Fruit fly (Drosophila melanogaster) whole organism, larva: ENCODE measurements around the gene Brms1.
A peak's percentile ranks its signal among the peaks of the same experiment; 100 is the strongest.

Source experiments
- noc ChIP-seq: fragments of 200-800 bp; sonication (Bioruptor generic); optimal IDR thresholded peaks from 3 replicates; lab custom pipeline; 2019; ENCODE audit warnings: missing biosample characterization, mild to moderate bottlenecking, missing genetic modification characterization, moderate library complexity

The Brms1 gene

dm6 chrX:12913729-12914128, 4.3 kb upstream of the Brms1 start:
- TF ChIP-seq noc: no peak

DNA sequence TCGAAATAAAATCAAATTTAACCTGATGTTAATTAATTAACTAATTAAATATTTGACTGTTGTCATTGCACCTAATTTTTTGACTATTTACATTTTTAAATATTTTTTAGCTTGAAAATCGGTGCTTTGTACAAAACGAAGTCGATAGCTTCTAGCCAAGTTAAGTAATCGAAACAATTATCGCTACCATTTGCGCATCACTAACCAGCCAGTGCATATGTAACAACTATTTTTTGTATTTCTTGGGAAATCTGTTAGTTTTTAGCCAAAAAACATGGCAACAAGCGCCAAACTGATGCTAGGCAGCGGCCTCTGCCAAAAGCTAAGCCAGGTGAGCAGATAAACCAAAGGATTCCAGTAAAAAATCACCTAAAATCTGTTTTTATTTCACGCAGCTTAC, 2.5 kb downstream of the Brms1 start, which contains the start of gene mRpL49:
mRpL49 (plus strand) TSS at position 192 of the 400 bp plus-strand sequence.
- TF ChIP-seq noc: no peak

DNA sequence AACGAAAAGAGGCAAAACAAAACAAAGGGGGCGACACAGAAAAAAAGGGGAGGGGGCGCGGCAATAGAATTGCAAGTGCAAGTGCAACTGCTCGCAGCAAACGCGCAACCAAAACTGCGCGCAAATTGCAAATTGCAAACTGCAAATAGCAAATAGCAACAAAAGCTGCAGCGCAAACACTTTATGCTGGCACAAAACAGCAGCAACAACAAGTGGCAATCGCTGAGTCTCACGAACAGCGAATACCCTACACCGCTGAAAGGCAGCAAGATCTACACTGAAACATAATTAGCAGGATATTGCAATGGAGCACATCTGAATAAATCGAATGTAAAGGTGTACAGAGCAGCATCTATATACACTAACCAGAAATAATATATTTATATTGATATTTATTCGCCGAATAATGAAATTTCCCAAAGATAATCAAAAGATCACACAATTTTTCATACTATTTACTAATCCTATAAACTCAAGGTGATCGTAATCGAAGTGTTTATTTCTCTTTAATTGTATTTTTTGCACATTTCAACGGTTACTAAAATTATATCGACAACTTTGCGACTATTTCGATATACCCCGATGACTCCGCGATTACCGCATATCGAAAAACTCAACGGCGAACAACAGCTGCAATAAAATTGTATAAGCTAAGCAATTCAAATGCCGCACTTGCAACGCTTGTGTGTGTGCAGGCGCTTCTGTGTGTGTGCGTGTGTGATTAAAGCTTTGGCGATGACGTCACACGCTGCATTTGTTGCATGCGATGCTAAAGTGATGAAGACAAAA, 3.3 kb downstream of the Brms1 start, which contains the start of gene CG4404:
CG4404 (minus strand) TSS at position 118 of the 789 bp plus-strand sequence.
- TF ChIP-seq noc: no peak

DNA sequence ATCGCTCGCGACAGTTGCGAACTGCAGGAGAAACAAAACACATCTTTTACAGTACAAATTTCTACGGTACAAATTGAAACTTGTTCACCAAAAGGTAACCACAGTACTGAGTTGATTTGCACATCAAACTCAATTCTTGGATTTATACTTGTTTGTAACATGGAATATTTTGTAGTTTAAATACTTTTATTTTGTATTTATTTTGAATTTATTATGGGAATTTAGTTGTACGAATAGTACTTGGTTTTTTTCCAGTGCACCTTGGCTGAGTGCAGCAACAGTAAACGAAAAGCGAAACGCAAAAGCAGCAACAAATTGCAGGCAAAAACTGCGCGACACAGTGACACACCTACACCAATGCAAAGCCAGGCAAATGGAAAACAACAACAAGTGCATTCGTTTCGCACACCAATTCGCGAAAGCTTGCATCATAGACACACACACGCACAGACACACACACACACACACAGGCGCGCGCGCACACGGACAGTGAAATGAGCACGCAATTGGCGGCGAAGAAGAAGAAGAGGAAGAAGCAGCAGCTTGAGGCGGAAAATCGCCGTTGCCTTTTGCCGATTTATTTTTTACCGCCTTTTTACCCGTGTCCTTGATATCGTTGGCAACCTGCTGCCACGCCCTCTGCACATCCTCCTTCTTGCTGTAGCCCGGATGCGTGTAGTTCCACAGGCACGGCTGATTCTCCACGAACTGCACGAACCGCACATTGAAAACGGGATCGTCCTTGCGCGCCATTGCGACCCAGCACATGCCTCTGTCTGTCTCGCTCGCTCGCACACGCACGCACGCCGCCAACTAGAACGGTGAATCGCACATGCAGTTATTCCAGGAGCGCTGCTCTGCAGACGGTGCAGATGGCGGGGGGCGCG, 4.2 kb downstream of the Brms1 start:
- TF ChIP-seq noc: no peak

DNA sequence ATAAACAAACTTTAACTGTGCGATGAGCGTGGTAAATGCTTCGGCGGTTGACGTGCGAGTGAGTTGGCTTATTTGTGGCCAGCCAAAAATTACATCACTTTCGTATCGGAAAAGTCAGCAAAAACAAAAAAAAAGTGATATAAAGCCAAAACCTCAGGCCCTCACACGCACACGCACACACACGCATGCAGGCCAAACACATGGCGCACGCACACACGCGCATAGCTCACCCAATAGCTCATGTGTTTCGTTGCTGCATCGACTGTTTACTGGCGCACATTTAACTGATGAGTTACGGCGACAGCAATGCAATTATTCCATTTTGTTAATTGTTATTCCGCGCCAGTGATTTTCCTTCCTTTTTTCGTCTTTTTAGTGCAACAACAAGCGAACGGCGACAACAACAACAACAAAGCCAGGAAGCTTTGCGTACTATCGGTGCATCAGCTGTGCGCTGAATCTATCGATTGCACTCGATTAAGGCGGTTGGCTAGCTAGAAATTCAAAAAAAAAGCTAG, 6.3 kb downstream of the Brms1 start, which contains the start of gene Flad1:
Flad1 (minus strand) TSS at position 418 of the 518 bp plus-strand sequence.
- TF ChIP-seq noc: no peak

dm6 chrX:12900718-12901442, 8.5 kb downstream of the Brms1 start, which contains the start of gene Coq8:
TSS of gene Coq8 (minus strand) at chrX:12901114.
- TF ChIP-seq noc: no peak

- TF ChIP-seq noc: no peak
Measured at dm6 chrX:12898569-12898968, 10.9 kb downstream of the Brms1 start, which contains the start of gene CG32650. TSS of gene CG32650 (minus strand) at chrX:12898669.

DNA sequence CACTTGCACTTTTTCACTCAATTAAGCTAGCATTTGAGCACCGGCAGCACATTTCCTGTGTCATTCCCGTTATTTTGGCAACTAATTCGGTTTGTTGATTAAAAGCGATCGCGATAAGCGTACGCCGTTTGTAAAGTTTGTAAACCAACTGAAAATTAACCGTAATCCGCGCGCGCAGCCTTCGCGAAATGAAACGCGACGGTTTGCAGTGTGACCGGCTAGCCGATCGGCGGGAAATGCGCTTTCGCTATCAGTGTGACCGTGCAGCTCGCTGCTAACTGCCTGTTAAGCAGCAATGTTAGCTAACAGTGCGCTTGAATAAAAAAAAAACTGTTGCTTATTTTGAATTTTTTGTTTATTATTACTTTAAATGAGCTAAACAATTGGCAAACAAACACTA, 12.3 kb downstream of the Brms1 start, which contains the start of gene Pde9:
Pde9 (minus strand) TSS at position 178 of the 400 bp plus-strand sequence.
- no peak for TF ChIP-seq noc

DNA sequence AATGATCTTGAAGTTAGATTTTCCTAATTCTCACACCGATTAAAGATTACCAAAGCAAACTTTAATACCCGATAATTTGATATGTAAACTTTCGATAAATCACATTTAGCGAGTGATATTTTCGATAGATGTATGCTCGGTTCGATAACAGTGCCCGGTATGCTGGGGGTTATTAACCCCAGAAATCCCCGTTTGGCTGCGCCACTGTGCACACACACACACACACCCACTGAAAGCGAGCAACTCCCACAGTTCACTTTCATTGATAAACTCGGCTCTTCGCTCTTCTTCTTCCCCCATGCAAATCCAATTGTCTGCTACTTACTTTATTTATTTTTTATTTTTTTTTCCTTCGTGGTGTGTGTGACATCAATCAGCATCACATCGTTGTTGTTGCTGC, 13.0 kb downstream of the Brms1 start:
- no peak for TF ChIP-seq noc

DNA sequence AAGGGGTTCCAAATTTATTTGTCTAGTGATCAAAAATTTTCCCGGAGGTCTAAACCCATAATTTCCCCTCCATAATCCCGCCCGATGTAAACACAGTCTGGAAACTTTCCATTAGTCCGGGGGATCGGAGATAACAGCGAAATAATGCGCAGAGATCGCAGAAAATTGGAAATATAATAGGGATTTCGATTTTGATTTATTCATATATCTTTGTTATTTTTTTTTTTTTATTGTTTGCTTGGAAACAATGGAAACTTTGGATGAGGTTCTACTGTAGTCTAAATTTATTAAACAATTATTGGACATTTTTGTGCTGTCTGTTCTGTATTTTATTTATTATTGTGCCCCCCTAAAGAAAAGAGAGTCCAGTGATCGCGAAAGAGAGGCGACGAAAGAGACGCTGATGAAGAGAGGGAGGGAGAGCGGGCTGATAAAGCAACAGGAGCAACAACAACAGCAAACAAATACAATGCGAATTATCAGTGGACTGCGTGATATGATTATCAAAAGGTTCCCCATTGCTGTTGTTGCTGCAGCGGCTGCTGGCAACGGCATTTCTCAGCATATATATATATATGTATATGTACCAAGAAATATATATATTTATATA, 14.2 kb downstream of the Brms1 start:
- TF ChIP-seq noc: peak; percentile 63

DNA sequence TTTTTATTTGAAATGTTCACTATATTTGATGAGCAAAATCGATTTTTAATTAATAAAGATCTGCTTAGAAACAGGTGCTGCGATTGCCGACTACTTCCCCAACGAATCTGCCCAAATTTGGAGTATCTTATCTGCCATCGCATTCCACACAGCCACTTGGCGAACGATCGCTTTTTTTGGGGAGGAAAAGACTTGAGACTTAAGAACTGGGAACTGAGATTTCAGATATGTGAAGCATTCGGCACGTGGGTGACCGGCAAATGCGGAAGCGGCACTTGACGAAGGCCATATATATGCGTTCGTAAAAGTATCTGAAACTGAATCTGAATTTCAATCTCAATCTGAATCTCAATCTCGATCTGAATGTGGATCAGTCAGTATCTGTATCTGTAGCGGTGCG, 15.5 kb downstream of the Brms1 start:
- no peak for TF ChIP-seq noc

- TF ChIP-seq noc: no peak
Measured at dm6 chrX:12891322-12892159, 17.9 kb downstream of the Brms1 start.

- no peak for TF ChIP-seq noc
Measured at dm6 chrX:12890826-12891175, 18.6 kb downstream of the Brms1 start.

dm6 chrX:12890166-12890825, 19.1 kb downstream of the Brms1 start:
- TF ChIP-seq noc: no peak
